Fruit fly (Drosophila melanogaster) Kc167 (cell line): ENCODE data around the gene Zmynd10.

Experiments
- Myc ChIP-seq: fragments of >200 bp; optimal IDR thresholded peaks from 2 replicates; lab custom pipeline; 2017; ENCODE audit warnings: missing external identifiers
- Sin3A ChIP-seq: fragments of >200 bp; optimal IDR thresholded peaks from 2 replicates; lab custom pipeline; 2018; ENCODE audit warnings: missing external identifiers
- h ChIP-seq: fragments of >200 bp; optimal IDR thresholded peaks from 3 replicates; lab custom pipeline; 2018; ENCODE audit warnings: missing external identifiers
- insv ChIP-seq: fragments of >200 bp; optimal IDR thresholded peaks from 3 replicates; lab custom pipeline; 2018; ENCODE audit warnings: missing external identifiers
- psq ChIP-seq: fragments of >200 bp; optimal IDR thresholded peaks from 2 replicates; lab custom pipeline; 2017; ENCODE audit warnings: missing external identifiers
- ttk ChIP-seq: sonication (Bioruptor generic); optimal IDR thresholded peaks from 2 replicates; lab custom pipeline; 2017; ENCODE audit warnings: missing external identifiers

The Zmynd10 gene

dm6 chr3L:13011511-13011910 lies 14.7 kb downstream of the Zmynd10 start, which contains the start of gene Cul6:
Cul6 (minus strand) TSS chr3L:13011685.
- TF ChIP-seq h (lab: Kevin White, UChicago) = no peak
- TF ChIP-seq insv = no peak
- no peak for TF ChIP-seq ttk (lab: Kevin White, UChicago)

dm6 chr3L:13007946-13008462 lies 18.2 kb downstream of the Zmynd10 start:
- TF ChIP-seq Sin3A (lab: Kevin White, UChicago) (no peak), ttk (lab: Kevin White, UChicago) (no peak), insv (no peak), h (lab: Kevin White, UChicago) (no peak), Myc (lab: Kevin White, UChicago) (no peak), psq (lab: Kevin White, UChicago) (no peak)

dm6 chr3L:13006490-13006889 lies 19.7 kb downstream of the Zmynd10 start, which contains the start of gene CG11263:
CG11263 (plus strand) TSS chr3L:13006817.
- TF ChIP-seq h (lab: Kevin White, UChicago) (no peak), psq (lab: Kevin White, UChicago) (no peak), insv (no peak), Sin3A (lab: Kevin White, UChicago) (no peak)

dm6 chr3L:12994835-12995234 lies 31.4 kb downstream of the Zmynd10 start, which contains the start of gene CG11262:
CG11262 (plus strand) TSS chr3L:12995135.
- TF ChIP-seq psq (lab: Kevin White, UChicago) = no peak
- TF ChIP-seq insv = no peak
- no peak for TF ChIP-seq Sin3A (lab: Kevin White, UChicago)
- no peak for TF ChIP-seq ttk (lab: Kevin White, UChicago)
- no peak for TF ChIP-seq h (lab: Kevin White, UChicago)
- TF ChIP-seq Myc (lab: Kevin White, UChicago) = no peak
